Worm (Caenorhabditis elegans) whole organism, L1 larva: ENCODE results near the gene gbf-1.

ENCODE experiments used
- ama-1 ChIP-seq: fragments of 150-350 bp; optimal IDR thresholded peaks from 2 replicates; lab custom pipeline; 2014
- ceh-82 ChIP-seq, 3 experiments: fragments of 150-350 bp in 1 of 3; sonication (generic microtip) in 2 of 3; optimal IDR thresholded peaks; 2 replicates each; lab custom pipeline; 2014 to 2017; ENCODE audit warnings: missing biosample characterization in 3 of 3, missing genetic modification characterization in 3 of 3
- ceh-88 ChIP-seq: fragments of 200-800 bp; sonication (Bioruptor generic); IDR thresholded peaks from 2 replicates; pipeline ENCODE4 v1.3.6; 2022; ENCODE audit warnings: missing genetic modification characterization, missing compliant biosample characterization
- dpl-1 ChIP-seq, 3 experiments: fragments of 150-350 bp in 2 of 3; sonication (generic microtip) in 1 of 3; optimal IDR thresholded peaks; 2 replicates each; lab custom pipeline; 2014 to 2017; ENCODE audit warnings: missing biosample characterization in 3 of 3, missing genetic modification characterization in 3 of 3, missing genetic modification reagents in 3 of 3
- egl-27 ChIP-seq, 2 experiments: fragments of 150-350 bp in 1 of 2; sonication (generic microtip); optimal IDR thresholded peaks; 3 replicates each; lab custom pipeline; 2017 to 2018; ENCODE audit warnings: missing biosample characterization in 2 of 2, missing genetic modification characterization in 2 of 2, missing genetic modification reagents in 2 of 2
- fos-1 ChIP-seq: fragments of 150-350 bp; optimal IDR thresholded peaks from 2 replicates; lab custom pipeline; 2014; ENCODE audit warnings: missing biosample characterization, missing genetic modification characterization
- hlh-17 ChIP-seq: fragments of 200-800 bp; sonication (Bioruptor generic); optimal IDR thresholded peaks from 2 replicates; lab custom pipeline; 2018; ENCODE audit warnings: missing genetic modification characterization, mild to moderate bottlenecking, missing compliant biosample characterization, moderate library complexity, borderline replicate concordance
- nhr-76 ChIP-seq: sonication (generic microtip); optimal IDR thresholded peaks from 2 replicates; lab custom pipeline; 2017; ENCODE audit warnings: missing biosample characterization, missing genetic modification characterization
- nhr-85 ChIP-seq: sonication (generic microtip); peaks from one replicate; lab custom pipeline; 2016; ENCODE audit warnings: missing genetic modification characterization, inconsistent platforms, missing compliant biosample characterization
- nhr-90 ChIP-seq: sonication (generic microtip); optimal IDR thresholded peaks from 2 replicates; lab custom pipeline; 2016; ENCODE audit warnings: mild to moderate bottlenecking, missing genetic modification characterization, missing compliant biosample characterization; ENCODE audit not compliant: poor library complexity
- pax-3 ChIP-seq: fragments of 200-800 bp; sonication (Bioruptor generic); optimal IDR thresholded peaks from 2 replicates; lab custom pipeline; 2018; ENCODE audit warnings: mild to moderate bottlenecking, missing genetic modification characterization, moderate library complexity, missing compliant biosample characterization
- sox-4 ChIP-seq: sonication (generic microtip); optimal IDR thresholded peaks from 2 replicates; lab custom pipeline; 2016; ENCODE audit warnings: missing genetic modification characterization, missing compliant biosample characterization

- TF ChIP-seq ama-1 (lab: Kevin White, UChicago) (no peak), nhr-76 (no peak), dpl-1 (GFP tag; optimal IDR thresholded peaks at IDR 0.05; lab: Kevin White, UChicago) (no peak), egl-27 (tag; optimal IDR thresholded peaks at IDR 0.05; lab: Kevin White, UChicago) (no peak), fos-1 (tag; lab: Kevin White, UChicago) (no peak), sox-4 (tag; lab: Kevin White, UChicago) (no peak), pax-3 (tag; lab: Kevin White, UChicago) (no peak), ceh-88 (no peak), ceh-82 (tag; optimal IDR thresholded peaks at IDR 0.05; lab: Kevin White, UChicago) (no peak), nhr-85 (tag; lab: Kevin White, UChicago) (no peak), nhr-90 (tag; lab: Kevin White, UChicago) (no peak), hlh-17 (GFP tag; lab: Kevin White, UChicago) (no peak)
Measured at ce11 chrIII:11732943-11733342, 40.5 kb downstream of the gbf-1 start.
